Worm (Caenorhabditis elegans) whole organism, L1 larva: ENCODE results near the gene msp-53.
"Not testable (repeated sequence)": the region's sequence is repeated elsewhere in the genome, so short reads cannot be mapped to it uniquely, and the experiment has no call there.

Source experiments
- ceh-63 ChIP-seq: fragments of 200-800 bp; sonication (Bioruptor generic); optimal IDR thresholded peaks from 2 replicates; lab custom pipeline; 2018; ENCODE audit warnings: mild to moderate bottlenecking, missing genetic modification characterization, missing compliant biosample characterization
- egl-27 ChIP-seq, 2 experiments: fragments of 150-350 bp in 1 of 2; sonication (generic microtip); optimal IDR thresholded peaks; 3 replicates each; lab custom pipeline; 2017 to 2018; ENCODE audit warnings: missing biosample characterization in 2 of 2, missing genetic modification characterization in 2 of 2, missing genetic modification reagents in 2 of 2
- fkh-10 ChIP-seq: sonication (generic microtip); optimal IDR thresholded peaks from 2 replicates; lab custom pipeline; 2017; ENCODE audit warnings: missing biosample characterization, missing genetic modification reagents, missing genetic modification characterization
- nhr-11 ChIP-seq: fragments of 150-350 bp; optimal IDR thresholded peaks from 2 replicates; lab custom pipeline; 2014; ENCODE audit warnings: missing biosample characterization, missing genetic modification characterization
- nhr-76 ChIP-seq: sonication (generic microtip); optimal IDR thresholded peaks from 2 replicates; lab custom pipeline; 2017; ENCODE audit warnings: missing biosample characterization, missing genetic modification characterization
- nhr-85 ChIP-seq: sonication (generic microtip); peaks from one replicate; lab custom pipeline; 2016; ENCODE audit warnings: missing genetic modification characterization, inconsistent platforms, missing compliant biosample characterization
- rnt-1 ChIP-seq: sonication (generic microtip); optimal IDR thresholded peaks from 2 replicates; lab custom pipeline; 2016; ENCODE audit warnings: mild to moderate bottlenecking, missing genetic modification characterization, moderate library complexity, missing compliant biosample characterization
- tlp-1 ChIP-seq: fragments of 150-350 bp; optimal IDR thresholded peaks from 2 replicates; lab custom pipeline; 2014; ENCODE audit warnings: missing biosample characterization, missing genetic modification characterization

- not testable (repeated sequence) for TF ChIP-seq rnt-1; egl-27 (tag; optimal IDR thresholded peaks at IDR 0.05; lab: Kevin White, UChicago); ceh-63; nhr-11 (tag; lab: Kevin White, UChicago); fkh-10 (GFP tag; lab: Kevin White, UChicago); nhr-85; tlp-1 (tag; lab: Kevin White, UChicago); nhr-76 (tag; lab: Kevin White, UChicago)
Observed at ce11 chrIV:5066887-5067286, 2.0 kb upstream of the msp-53 start, which contains the start of gene ttbk-2.2.
